Fruit fly (Drosophila melanogaster) whole organism, embryonic: ENCODE data around the gene CG7069.

Experiments used
- BtbVII ChIP-seq: fragments of 200-800 bp; sonication (Bioruptor generic); optimal IDR thresholded peaks from 3 replicates; lab custom pipeline; 2017; ENCODE audit warnings: missing biosample characterization, mild to moderate bottlenecking, missing genetic modification characterization
- CG10959 ChIP-seq: fragments of 200-800 bp; sonication (Bioruptor generic); IDR thresholded peaks from 2 replicates; pipeline ENCODE4 v1.3.6; 2022; ENCODE audit warnings: missing biosample characterization, missing genetic modification characterization
- CG11093 ChIP-seq: fragments of 200-800 bp; sonication (Bioruptor generic); IDR thresholded peaks from 3 replicates; pipeline ENCODE4 v1.3.6; 2022; ENCODE audit warnings: missing biosample characterization, missing genetic modification characterization
- CG11504 ChIP-seq: fragments of 200-800 bp; sonication (Bioruptor generic); optimal IDR thresholded peaks from 3 replicates; lab custom pipeline; 2019; ENCODE audit warnings: missing biosample characterization, mild to moderate bottlenecking, missing genetic modification characterization, moderate library complexity
- CG12391 ChIP-seq: fragments of 200-800 bp; sonication (Bioruptor generic); optimal IDR thresholded peaks from 3 replicates; lab custom pipeline; 2018; ENCODE audit warnings: missing biosample characterization, mild to moderate bottlenecking, missing genetic modification characterization, moderate library complexity
- CG12942 ChIP-seq: fragments of 200-800 bp; sonication (Bioruptor generic); optimal IDR thresholded peaks from 3 replicates; lab custom pipeline; 2016; ENCODE audit warnings: missing biosample characterization, missing genetic modification characterization
- CG13287 ChIP-seq: fragments of 200-800 bp; sonication (Bioruptor generic); IDR thresholded peaks from 2 replicates; pipeline ENCODE4 v1.3.6; 2022; ENCODE audit warnings: missing biosample characterization, missing genetic modification characterization; ENCODE audit not compliant: partially characterized antibody
- CG2202 ChIP-seq: fragments of 200-800 bp; sonication (Bioruptor generic); optimal IDR thresholded peaks from 2 replicates; lab custom pipeline; 2018; ENCODE audit warnings: missing biosample characterization, mild to moderate bottlenecking, missing genetic modification characterization
- CG2889 ChIP-seq: fragments of 200-800 bp; sonication (Bioruptor generic); IDR thresholded peaks from 3 replicates; pipeline ENCODE4 v1.3.6; 2022; ENCODE audit warnings: missing biosample characterization, missing genetic modification characterization
- CG30431 ChIP-seq: fragments of 200-800 bp; sonication (Bioruptor generic); optimal IDR thresholded peaks from 2 replicates; lab custom pipeline; 2017; ENCODE audit warnings: missing biosample characterization, missing genetic modification characterization
- CG32767 ChIP-seq: fragments of 200-800 bp; sonication (Bioruptor generic); IDR thresholded peaks from 2 replicates; pipeline ENCODE4 v1.3.6; 2022; ENCODE audit warnings: missing biosample characterization, missing genetic modification characterization
- CG32772 ChIP-seq: fragments of 200-800 bp; sonication (Bioruptor generic); IDR thresholded peaks from 2 replicates; pipeline ENCODE4 v1.3.6; 2022; ENCODE audit warnings: missing biosample characterization, missing genetic modification characterization
- CG42726 ChIP-seq: fragments of 200-800 bp; sonication (Bioruptor generic); IDR thresholded peaks from 2 replicates; pipeline ENCODE4 v1.3.6; 2022; ENCODE audit warnings: missing biosample characterization, missing genetic modification characterization; ENCODE audit not compliant: partially characterized antibody
- CG6683 ChIP-seq: fragments of 200-800 bp; sonication (Bioruptor generic); optimal IDR thresholded peaks from 2 replicates; lab custom pipeline; 2017; ENCODE audit warnings: missing biosample characterization, mild to moderate bottlenecking, missing genetic modification characterization, missing genetic modification reagents
- CG6765 ChIP-seq: fragments of 200-800 bp; sonication (Bioruptor generic); optimal IDR thresholded peaks from 3 replicates; lab custom pipeline; 2017; ENCODE audit warnings: missing biosample characterization, mild to moderate bottlenecking, missing genetic modification characterization
- CG6854 ChIP-seq: fragments of 200-800 bp; sonication (Bioruptor generic); optimal IDR thresholded peaks from 3 replicates; lab custom pipeline; 2017; ENCODE audit warnings: missing biosample characterization, mild to moderate bottlenecking, missing genetic modification characterization
- CG9932 ChIP-seq: fragments of 200-800 bp; sonication (Bioruptor generic); IDR thresholded peaks from 2 replicates; pipeline ENCODE4 v1.3.6; 2022; ENCODE audit warnings: missing biosample characterization, missing genetic modification characterization
- CHES-1-like ChIP-seq: fragments of 200-800 bp; sonication (Bioruptor generic); optimal IDR thresholded peaks from 2 replicates; lab custom pipeline; 2016; ENCODE audit warnings: missing biosample characterization, missing genetic modification characterization
- D ChIP-seq, 2 experiments: fragments of 200-800 bp in 1 of 2; fragments of >200 bp in 1 of 2; sonication (Bioruptor generic) in 1 of 2; optimal IDR thresholded peaks; 2 replicates in 1 of 2; 3 replicates in 1 of 2; lab custom pipeline; 2017; ENCODE audit warnings: mild to moderate bottlenecking in 1 of 2, missing biosample characterization in 1 of 2, missing genetic modification characterization in 1 of 2, missing genetic modification reagents in 1 of 2
- Deaf1 ChIP-seq: fragments of 200-800 bp; optimal IDR thresholded peaks from 3 replicates; lab custom pipeline; 2019; ENCODE audit warnings: missing biosample characterization, mild to moderate bottlenecking, missing genetic modification characterization, moderate library complexity
- Dfd ChIP-seq, 2 experiments: fragments of >200 bp; optimal IDR thresholded peaks; 2 replicates each; lab custom pipeline; 2017; ENCODE audit warnings: missing biosample characterization in 2 of 2, missing genetic modification characterization in 2 of 2
- Dref ChIP-seq: fragments of 200-800 bp; sonication (Bioruptor generic); IDR thresholded peaks from 2 replicates; pipeline ENCODE4 v1.3.6; 2022; ENCODE audit warnings: missing biosample characterization, missing genetic modification characterization
- Drgx ChIP-seq: fragments of 200-800 bp; sonication (Bioruptor generic); IDR thresholded peaks from 2 replicates; pipeline ENCODE4 v1.3.6; 2022; ENCODE audit warnings: missing biosample characterization, missing genetic modification characterization
- Hmx ChIP-seq: fragments of 200-800 bp; sonication (Bioruptor generic); optimal IDR thresholded peaks from 2 replicates; lab custom pipeline; 2016; ENCODE audit warnings: missing biosample characterization, missing genetic modification characterization
- Ssrp ChIP-seq: fragments of 200-800 bp; sonication (Bioruptor generic); optimal IDR thresholded peaks from 2 replicates; lab custom pipeline; 2018; ENCODE audit warnings: missing biosample characterization, mild to moderate bottlenecking, missing genetic modification characterization, moderate library complexity
- Stat92E ChIP-seq, 3 experiments: fragments of >200 bp in 2 of 3; fragments of 200-800 bp in 1 of 3; sonication (Bioruptor generic) in 1 of 3; optimal IDR thresholded peaks; 2 replicates each; lab custom pipeline; 2017 to 2019; ENCODE audit warnings: missing biosample characterization in 3 of 3, missing genetic modification characterization in 3 of 3, mild to moderate bottlenecking in 1 of 3, moderate library complexity in 1 of 3
- Vsx1 ChIP-seq: fragments of 200-800 bp; sonication (Bioruptor generic); optimal IDR thresholded peaks from 2 replicates; lab custom pipeline; 2017; ENCODE audit warnings: missing biosample characterization, mild to moderate bottlenecking, missing genetic modification characterization, missing genetic modification reagents
- abd-A ChIP-seq: fragments of 200-800 bp; sonication (Bioruptor generic); optimal IDR thresholded peaks from 3 replicates; lab custom pipeline; 2019; ENCODE audit warnings: missing biosample characterization, mild to moderate bottlenecking, missing genetic modification characterization, moderate library complexity
- aop ChIP-seq: fragments of 200-800 bp; sonication (Bioruptor generic); IDR thresholded peaks from 2 replicates; pipeline ENCODE4 v1.3.6; 2022; ENCODE audit warnings: missing biosample characterization, missing genetic modification characterization
- bsh ChIP-seq, 2 experiments: fragments of 200-800 bp; sonication (Bioruptor generic); optimal IDR thresholded peaks; 2 replicates each; lab custom pipeline; 2017 to 2018; ENCODE audit warnings: mild to moderate bottlenecking in 2 of 2, missing biosample characterization in 2 of 2, missing genetic modification characterization in 2 of 2, moderate library complexity in 1 of 2
- croc ChIP-seq: fragments of 200-800 bp; sonication (Bioruptor generic); conservative IDR thresholded peaks from 3 replicates; pipeline ENCODE4 v1.3.6; 2022; ENCODE audit warnings: missing biosample characterization, missing genetic modification characterization
- crp ChIP-seq, 2 experiments: fragments of 200-800 bp; sonication (Bioruptor generic); optimal IDR thresholded peaks; 2 replicates in 1 of 2; 3 replicates in 1 of 2; lab custom pipeline; 2017; ENCODE audit warnings: missing biosample characterization in 2 of 2, missing genetic modification characterization in 2 of 2, mild to moderate bottlenecking in 1 of 2, moderate library complexity in 1 of 2
- dmrt11E ChIP-seq: fragments of 200-800 bp; sonication (Bioruptor generic); optimal IDR thresholded peaks from 3 replicates; lab custom pipeline; 2018; ENCODE audit warnings: missing biosample characterization, mild to moderate bottlenecking, missing genetic modification characterization, moderate library complexity
- fd102C ChIP-seq: fragments of 200-800 bp; sonication (Bioruptor generic); optimal IDR thresholded peaks from 2 replicates; lab custom pipeline; 2018; ENCODE audit warnings: missing biosample characterization, mild to moderate bottlenecking, missing genetic modification characterization, moderate library complexity
- gce ChIP-seq: fragments of 200-800 bp; sonication (Bioruptor generic); IDR thresholded peaks from 3 replicates; pipeline ENCODE4 v1.3.6; 2022; ENCODE audit warnings: missing biosample characterization, missing genetic modification characterization
- lov ChIP-seq, 2 experiments: fragments of 200-800 bp in 1 of 2; fragments of >200 bp in 1 of 2; sonication (Bioruptor generic) in 1 of 2; IDR thresholded peaks in 1 of 2; optimal IDR thresholded peaks in 1 of 2; 2 replicates in 1 of 2; 3 replicates in 1 of 2; pipeline versions ENCODE4 v1.3.6 to Lab custom; 2017 to 2022; ENCODE audit warnings: missing biosample characterization in 1 of 2, missing genetic modification characterization in 1 of 2
- nmo ChIP-seq: fragments of 200-800 bp; sonication (Bioruptor generic); optimal IDR thresholded peaks from 2 replicates; lab custom pipeline; 2018; ENCODE audit warnings: missing biosample characterization, mild to moderate bottlenecking, missing genetic modification characterization, moderate library complexity
- phol ChIP-seq: fragments of 200-800 bp; sonication (Bioruptor generic); optimal IDR thresholded peaks from 3 replicates; lab custom pipeline; 2018; ENCODE audit warnings: missing biosample characterization, mild to moderate bottlenecking, missing genetic modification characterization, moderate library complexity
- pzg ChIP-seq: fragments of 200-800 bp; sonication (Bioruptor generic); optimal IDR thresholded peaks from 3 replicates; lab custom pipeline; 2018; ENCODE audit warnings: missing biosample characterization, mild to moderate bottlenecking, missing genetic modification characterization, moderate library complexity
- repo ChIP-seq: fragments of 200-800 bp; sonication (Bioruptor generic); optimal IDR thresholded peaks from 2 replicates; lab custom pipeline; 2016; ENCODE audit warnings: missing biosample characterization, missing genetic modification characterization
- row ChIP-seq: fragments of 200-800 bp; sonication (Bioruptor generic); IDR thresholded peaks from 3 replicates; pipeline ENCODE4 v1.3.6; 2022; ENCODE audit warnings: missing biosample characterization, missing genetic modification characterization
- sens ChIP-seq: fragments of 200-800 bp; sonication (Bioruptor generic); peaks from one replicate; lab custom pipeline; 2016; ENCODE audit warnings: missing biosample characterization, missing genetic modification characterization
- trem ChIP-seq: fragments of 200-800 bp; optimal IDR thresholded peaks from 3 replicates; lab custom pipeline; 2019; ENCODE audit warnings: missing biosample characterization, mild to moderate bottlenecking, missing genetic modification characterization, moderate library complexity
- tup ChIP-seq: fragments of 200-800 bp; sonication (Bioruptor generic); optimal IDR thresholded peaks from 2 replicates; lab custom pipeline; 2016; ENCODE audit warnings: missing biosample characterization, mild to moderate bottlenecking, missing genetic modification characterization, moderate library complexity

The CG7069 gene

dm6 chr3R:22372535-22372934 is at the start of gene CG7069:
TSS of gene CG7069 (plus strand) at chr3R:22372835.
- TF ChIP-seq sens (GFP tag; lab: Kevin White, UChicago) (peak; percentile 0), crp (GFP tag; optimal IDR thresholded peaks at IDR 0.05; lab: Kevin White, UChicago) (no peak)

dm6 chr3R:22323994-22324393 is 48.6 kb upstream of the CG7069 start, which contains the start of gene CG34377:
TSS of gene CG34377 (minus strand) at chr3R:22324094.
- TF ChIP-seq lov (optimal IDR thresholded peaks at IDR 0.05; lab: Kevin White, UChicago) (no peak), lov (GFP tag; IDR thresholded peaks at IDR 0.05; lab: Robert Waterston, UW) (0 out of 3 replicates have a peak, but pooled peaks have one; percentile 21), trem (tag; lab: Kevin White, UChicago) (no peak)

DNA sequence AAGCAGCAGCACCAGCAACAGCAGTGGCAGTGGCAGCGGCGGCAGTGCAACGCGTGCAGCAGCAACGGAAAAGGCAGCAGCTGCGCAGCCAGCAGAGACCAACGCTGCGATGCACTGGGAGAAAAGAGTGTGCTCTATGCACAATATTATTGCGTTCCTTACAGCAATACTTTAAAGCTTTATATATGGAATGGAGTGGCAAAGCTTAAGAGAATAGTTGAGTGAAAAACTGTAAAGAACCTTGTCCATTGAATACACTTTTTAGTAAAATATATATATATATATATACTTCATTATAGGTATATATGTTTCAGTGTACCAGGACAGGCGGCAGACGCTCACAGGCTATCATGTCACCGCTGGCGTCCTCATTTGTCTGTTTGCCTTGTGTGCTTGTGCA is 47.9 kb upstream of the CG7069 start:
- TF ChIP-seq CG9932 (GFP tag; lab: Robert Waterston, UW): no peak
- TF ChIP-seq CG30431 (GFP tag; lab: Kevin White, UChicago): no peak
- peak; percentile 53 for TF ChIP-seq dmrt11E (tag; lab: Kevin White, UChicago)
- TF ChIP-seq pzg (GFP tag; lab: Kevin White, UChicago): no peak
- TF ChIP-seq nmo (GFP tag; lab: Kevin White, UChicago): peak; percentile 34
- TF ChIP-seq CG13287 (GFP tag; lab: Robert Waterston, UW): no peak
- no peak for TF ChIP-seq CHES-1-like
- peak; percentile 13 for TF ChIP-seq CG12391 (tag; lab: Kevin White, UChicago)
- TF ChIP-seq Dref: no peak
- peak; percentile 63 for TF ChIP-seq bsh (GFP tag; optimal IDR thresholded peaks at IDR 0.05; lab: Kevin White, UChicago)
- TF ChIP-seq CG6854 (GFP tag; lab: Kevin White, UChicago): no peak
- no peak for TF ChIP-seq CG6765 (GFP tag; lab: Kevin White, UChicago)
- no peak for TF ChIP-seq repo (GFP tag; lab: Kevin White, UChicago)
- no peak for TF ChIP-seq Ssrp (tag; lab: Kevin White, UChicago)
- TF ChIP-seq gce (GFP tag; lab: Robert Waterston, UW): no peak
- 0 out of 3 replicates have a peak, but pooled peaks have one; percentile 33 for TF ChIP-seq croc
- no peak for TF ChIP-seq CG42726 (GFP tag; lab: Robert Waterston, UW)
- TF ChIP-seq CG11504 (tag; lab: Kevin White, UChicago): no peak
- TF ChIP-seq fd102C: no peak
- no peak for TF ChIP-seq aop
- TF ChIP-seq CG10959 (GFP tag; lab: Robert Waterston, UW): 0 out of 2 replicates have a peak, but pooled peaks have one; percentile 27
- TF ChIP-seq sens (GFP tag; lab: Kevin White, UChicago): peak; percentile 32
- peak; percentile 43; the same call in 1 of the 3 replicates for TF ChIP-seq row (GFP tag; lab: Robert Waterston, UW)
- TF ChIP-seq Stat92E (GFP tag; optimal IDR thresholded peaks at IDR 0.05; lab: Kevin White, UChicago): no peak
- TF ChIP-seq CG12942: no peak
- TF ChIP-seq abd-A (tag; lab: Kevin White, UChicago): no peak
- TF ChIP-seq CG6683 (GFP tag; lab: Kevin White, UChicago): no peak
- TF ChIP-seq tup (GFP tag; lab: Kevin White, UChicago): no peak
- peak; percentile 57; the same call in 1 of the 2 replicates for TF ChIP-seq Drgx
- no peak for TF ChIP-seq CG32767 (GFP tag; lab: Robert Waterston, UW)
- no peak for TF ChIP-seq D (optimal IDR thresholded peaks at IDR 0.05; lab: Kevin White, UChicago)
- TF ChIP-seq D (GFP tag; optimal IDR thresholded peaks at IDR 0.05; lab: Kevin White, UChicago): peak; percentile 25
- peak; percentile 15 for TF ChIP-seq CG2202
- peak; percentile 42 for TF ChIP-seq phol (tag; lab: Kevin White, UChicago)
- no peak for TF ChIP-seq CG2889 (GFP tag; lab: Robert Waterston, UW)
- 0 out of 2 replicates have a peak, but pooled peaks have one; percentile 5 for TF ChIP-seq CG32772 (GFP tag; lab: Robert Waterston, UW)
- TF ChIP-seq BtbVII (GFP tag; lab: Kevin White, UChicago): no peak
- no peak for TF ChIP-seq Hmx (GFP tag; lab: Kevin White, UChicago)
- no peak for TF ChIP-seq Vsx1
- TF ChIP-seq Deaf1: no peak
- TF ChIP-seq CG11093 (GFP tag; lab: Robert Waterston, UW): 0 out of 3 replicates have a peak, but pooled peaks have one; percentile 10
- TF ChIP-seq Dfd (GFP tag; optimal IDR thresholded peaks at IDR 0.05; lab: Kevin White, UChicago): no peak
